Worm (Caenorhabditis elegans) whole organism, L3 larva: ENCODE data around the gene ttr-3.

Source experiments
- ceh-82 ChIP-seq: fragments of 150-350 bp; optimal IDR thresholded peaks from 2 replicates; lab custom pipeline; 2014; ENCODE audit warnings: missing biosample characterization, missing genetic modification characterization
- lin-15B ChIP-seq: fragments of 150-350 bp; optimal IDR thresholded peaks from 2 replicates; lab custom pipeline; 2014; ENCODE audit warnings: missing biosample characterization, missing genetic modification characterization
- nhr-25 ChIP-seq: sonication (generic microtip); optimal IDR thresholded peaks from 2 replicates; lab custom pipeline; 2017; ENCODE audit warnings: missing biosample characterization, missing genetic modification characterization
- nhr-28 ChIP-seq: fragments of 150-350 bp; optimal IDR thresholded peaks from 2 replicates; lab custom pipeline; 2014; ENCODE audit warnings: missing biosample characterization, missing genetic modification characterization
- pqm-1 ChIP-seq: fragments of 150-350 bp; optimal IDR thresholded peaks from 2 replicates; lab custom pipeline; 2017; ENCODE audit warnings: missing biosample characterization, missing genetic modification characterization, inconsistent platforms
- snpc-4 ChIP-seq: fragments of 150-350 bp; optimal IDR thresholded peaks from 2 replicates; lab custom pipeline; 2014; ENCODE audit warnings: missing biosample characterization, missing genetic modification characterization
- zag-1 ChIP-seq: fragments of 150-350 bp; optimal IDR thresholded peaks from 2 replicates; lab custom pipeline; 2014; ENCODE audit warnings: missing biosample characterization, missing genetic modification characterization
- ztf-4 ChIP-seq: fragments of 150-350 bp; optimal IDR thresholded peaks from 2 replicates; lab custom pipeline; 2014; ENCODE audit warnings: missing biosample characterization, missing genetic modification characterization

DNA sequence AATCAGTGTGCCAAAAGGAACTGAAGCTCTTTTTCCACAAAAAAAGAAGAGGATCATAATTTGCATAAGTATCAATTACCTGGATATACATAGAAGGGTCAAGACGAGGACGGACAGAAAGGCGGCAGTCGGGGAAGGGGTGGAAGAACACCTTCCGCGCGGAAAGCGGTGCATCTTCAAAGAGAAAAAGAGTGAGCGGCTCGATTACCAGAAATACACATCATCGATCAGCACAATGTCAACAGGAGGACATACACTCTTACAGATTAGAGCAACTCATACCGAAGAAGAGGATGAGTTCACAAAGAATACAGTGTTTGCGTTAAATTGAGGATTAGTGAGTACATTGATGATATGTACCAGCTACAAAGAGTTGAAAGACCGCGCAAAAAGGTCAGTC lies 42.8 kb upstream of the ttr-3 start:
- TF ChIP-seq zag-1 (tag; lab: Kevin White, UChicago) (no peak), ceh-82 (tag; lab: Kevin White, UChicago) (no peak), nhr-25 (tag; lab: Kevin White, UChicago) (no peak), snpc-4 (no peak), nhr-28 (tag; lab: Kevin White, UChicago) (no peak), lin-15B (no peak), ztf-4 (no peak), pqm-1 (no peak)
